Fruit fly (Drosophila melanogaster) whole organism, prepupa: Measurements from ENCODE around the gene Gr10a.

Experiments
- Blimp-1 ChIP-seq: fragments of 200-800 bp; sonication (Bioruptor generic); optimal IDR thresholded peaks from 3 replicates; lab custom pipeline; 2017; ENCODE audit warnings: missing biosample characterization, missing genetic modification characterization, mild to moderate bottlenecking, moderate library complexity, missing genetic modification reagents
- CG10631 ChIP-seq: fragments of 200-800 bp; sonication (Bioruptor generic); optimal IDR thresholded peaks from 2 replicates; lab custom pipeline; 2016; ENCODE audit warnings: missing biosample characterization, missing genetic modification characterization
- CG10669 ChIP-seq: fragments of 200-800 bp; sonication (Bioruptor generic); optimal IDR thresholded peaks from 3 replicates; lab custom pipeline; 2018; ENCODE audit warnings: missing biosample characterization, mild to moderate bottlenecking, missing genetic modification characterization, moderate library complexity
- CG11294 ChIP-seq: fragments of 200-800 bp; sonication (Bioruptor generic); IDR thresholded peaks from 2 replicates; pipeline ENCODE4 v1.3.6; 2022; ENCODE audit warnings: missing biosample characterization, missing genetic modification characterization
- CG11762 ChIP-seq: fragments of 200-800 bp; sonication (Bioruptor generic); optimal IDR thresholded peaks from 3 replicates; lab custom pipeline; 2016; ENCODE audit warnings: missing biosample characterization, missing genetic modification characterization; ENCODE audit not compliant: insufficient read depth
- CG15336 ChIP-seq: fragments of 200-800 bp; sonication (Bioruptor generic); IDR thresholded peaks from 2 replicates; pipeline ENCODE4 v1.3.6; 2022; ENCODE audit warnings: missing biosample characterization, missing genetic modification characterization
- CG1621 ChIP-seq: fragments of 200-800 bp; sonication (Bioruptor generic); optimal IDR thresholded peaks from 3 replicates; lab custom pipeline; 2018; ENCODE audit warnings: missing biosample characterization, mild to moderate bottlenecking, missing genetic modification characterization
- CG16779 ChIP-seq: fragments of 200-800 bp; sonication (Bioruptor generic); optimal IDR thresholded peaks from 3 replicates; lab custom pipeline; 2017; ENCODE audit warnings: missing biosample characterization, mild to moderate bottlenecking, missing genetic modification characterization
- CG3032 ChIP-seq: fragments of 200-800 bp; optimal IDR thresholded peaks from 2 replicates; lab custom pipeline; 2019; ENCODE audit warnings: missing biosample characterization, mild to moderate bottlenecking, missing genetic modification characterization, moderate library complexity
- CG31627 ChIP-seq: fragments of 200-800 bp; sonication (Bioruptor generic); optimal IDR thresholded peaks from 3 replicates; lab custom pipeline; 2016; ENCODE audit warnings: missing biosample characterization, missing genetic modification characterization
- CG32006 ChIP-seq: fragments of 200-800 bp; sonication (Bioruptor generic); optimal IDR thresholded peaks from 3 replicates; lab custom pipeline; 2017; ENCODE audit warnings: missing biosample characterization, mild to moderate bottlenecking, missing genetic modification characterization
- CG34406 ChIP-seq: fragments of 200-800 bp; sonication (Bioruptor generic); optimal IDR thresholded peaks from 3 replicates; lab custom pipeline; 2016; ENCODE audit warnings: missing biosample characterization, missing genetic modification characterization
- CG6276 ChIP-seq: fragments of 200-800 bp; sonication (Bioruptor generic); optimal IDR thresholded peaks from 2 replicates; lab custom pipeline; 2017; ENCODE audit warnings: missing biosample characterization, mild to moderate bottlenecking, missing genetic modification characterization
- CG6792 ChIP-seq: fragments of 200-800 bp; sonication (Bioruptor generic); optimal IDR thresholded peaks from 3 replicates; lab custom pipeline; 2016; ENCODE audit warnings: missing biosample characterization, missing genetic modification characterization
- CG6854 ChIP-seq: fragments of 200-800 bp; sonication (Bioruptor generic); optimal IDR thresholded peaks from 2 replicates; lab custom pipeline; 2017; ENCODE audit warnings: missing biosample characterization, mild to moderate bottlenecking, missing genetic modification characterization
- CG8119 ChIP-seq: fragments of 200-800 bp; sonication (Bioruptor generic); IDR thresholded peaks from 3 replicates; pipeline ENCODE4 v1.3.6; 2022; ENCODE audit warnings: missing biosample characterization, missing genetic modification characterization
- CG8319 ChIP-seq: fragments of 200-800 bp; sonication (Bioruptor generic); optimal IDR thresholded peaks from 3 replicates; lab custom pipeline; 2016; ENCODE audit warnings: missing biosample characterization, missing genetic modification characterization
- CG8632 ChIP-seq: fragments of 200-800 bp; sonication (Bioruptor generic); optimal IDR thresholded peaks from 3 replicates; lab custom pipeline; 2016; ENCODE audit warnings: missing biosample characterization, missing genetic modification characterization
- Eip75B ChIP-seq: fragments of 200-800 bp; sonication (Bioruptor generic); optimal IDR thresholded peaks from 3 replicates; lab custom pipeline; 2016; ENCODE audit warnings: missing biosample characterization, missing genetic modification characterization
- Eip78C ChIP-seq: fragments of 200-800 bp; sonication (Bioruptor generic); peaks from one replicate; lab custom pipeline; 2016; ENCODE audit warnings: missing biosample characterization, missing genetic modification characterization
- Eip93F ChIP-seq: fragments of 200-800 bp; sonication (Bioruptor generic); optimal IDR thresholded peaks from 2 replicates; lab custom pipeline; 2016; ENCODE audit warnings: missing biosample characterization, mild to moderate bottlenecking, missing genetic modification characterization
- Ets96B ChIP-seq: fragments of 200-800 bp; optimal IDR thresholded peaks from 2 replicates; lab custom pipeline; 2019; ENCODE audit warnings: missing biosample characterization, mild to moderate bottlenecking, missing genetic modification characterization, moderate library complexity
- Hr38 ChIP-seq: sonication (Bioruptor generic); optimal IDR thresholded peaks from 2 replicates; lab custom pipeline; 2016; ENCODE audit warnings: missing biosample characterization, missing genetic modification characterization
- Hr39 ChIP-seq: fragments of 200-800 bp; sonication (Bioruptor generic); optimal IDR thresholded peaks from 2 replicates; lab custom pipeline; 2016; ENCODE audit warnings: missing biosample characterization, missing genetic modification characterization
- Hr4 ChIP-seq: fragments of 200-800 bp; sonication (Bioruptor generic); optimal IDR thresholded peaks from 3 replicates; lab custom pipeline; 2016; ENCODE audit warnings: missing biosample characterization, missing genetic modification characterization
- OdsH ChIP-seq: fragments of 200-800 bp; sonication (Bioruptor generic); optimal IDR thresholded peaks from 3 replicates; lab custom pipeline; 2016; ENCODE audit warnings: missing biosample characterization, missing genetic modification characterization
- Smox ChIP-seq: fragments of 200-800 bp; sonication (Bioruptor generic); optimal IDR thresholded peaks from 3 replicates; lab custom pipeline; 2016; ENCODE audit warnings: missing biosample characterization, missing genetic modification characterization
- Sox102F ChIP-seq: fragments of 200-800 bp; sonication (Bioruptor generic); optimal IDR thresholded peaks from 2 replicates; lab custom pipeline; 2016; ENCODE audit warnings: missing biosample characterization, mild to moderate bottlenecking, missing genetic modification characterization
- Sox14 ChIP-seq: fragments of 200-800 bp; sonication (Bioruptor generic); optimal IDR thresholded peaks from 3 replicates; lab custom pipeline; 2016; ENCODE audit warnings: missing biosample characterization, missing genetic modification characterization
- Sox15 ChIP-seq: fragments of 200-800 bp; sonication (Bioruptor generic); optimal IDR thresholded peaks from 3 replicates; lab custom pipeline; 2016; ENCODE audit warnings: missing biosample characterization, missing genetic modification characterization
- acj6 ChIP-seq: fragments of 200-800 bp; sonication (Bioruptor generic); optimal IDR thresholded peaks from 3 replicates; lab custom pipeline; 2016; ENCODE audit warnings: missing biosample characterization, missing genetic modification characterization
- cyc ChIP-seq: fragments of 200-800 bp; sonication (Bioruptor generic); optimal IDR thresholded peaks from 3 replicates; lab custom pipeline; 2016; ENCODE audit warnings: missing biosample characterization, missing genetic modification characterization
- dac ChIP-seq: fragments of 200-800 bp; sonication (Bioruptor generic); optimal IDR thresholded peaks from 2 replicates; lab custom pipeline; 2017; ENCODE audit warnings: missing biosample characterization, mild to moderate bottlenecking, missing genetic modification characterization
- dsx ChIP-seq: fragments of 200-800 bp; optimal IDR thresholded peaks from 3 replicates; lab custom pipeline; 2019; ENCODE audit warnings: missing biosample characterization, mild to moderate bottlenecking, missing genetic modification characterization, moderate library complexity; ENCODE audit not compliant: poor library complexity, severe bottlenecking
- eg ChIP-seq: fragments of 200-800 bp; sonication (Bioruptor generic); IDR thresholded peaks from 3 replicates; pipeline ENCODE4 v1.3.6; 2022; ENCODE audit warnings: missing biosample characterization, missing genetic modification characterization
- esn ChIP-seq: fragments of 200-800 bp; sonication (Bioruptor generic); optimal IDR thresholded peaks from 2 replicates; lab custom pipeline; 2016; ENCODE audit warnings: missing biosample characterization, mild to moderate bottlenecking, missing genetic modification characterization, moderate library complexity
- fd59A ChIP-seq: fragments of 200-800 bp; sonication (Bioruptor generic); optimal IDR thresholded peaks from 2 replicates; lab custom pipeline; 2017; ENCODE audit warnings: missing biosample characterization, mild to moderate bottlenecking, missing genetic modification characterization, missing genetic modification reagents
- fd85E ChIP-seq: fragments of 200-800 bp; sonication (Bioruptor generic); optimal IDR thresholded peaks from 3 replicates; lab custom pipeline; 2016; ENCODE audit warnings: missing biosample characterization, missing genetic modification characterization
- fkh ChIP-seq: fragments of 200-800 bp; sonication (Bioruptor generic); optimal IDR thresholded peaks from 3 replicates; lab custom pipeline; 2017; ENCODE audit warnings: missing biosample characterization, mild to moderate bottlenecking, missing genetic modification characterization, moderate library complexity
- net ChIP-seq: fragments of 200-800 bp; sonication (Bioruptor generic); optimal IDR thresholded peaks from 3 replicates; lab custom pipeline; 2016; ENCODE audit warnings: missing biosample characterization, missing genetic modification characterization
- pdm3 ChIP-seq: fragments of 200-800 bp; sonication (Bioruptor generic); optimal IDR thresholded peaks from 3 replicates; lab custom pipeline; 2016; ENCODE audit warnings: missing biosample characterization, missing genetic modification characterization
- spab ChIP-seq: fragments of 200-800 bp; sonication (Bioruptor generic); optimal IDR thresholded peaks from 2 replicates; lab custom pipeline; 2017; ENCODE audit warnings: missing biosample characterization, mild to moderate bottlenecking, missing genetic modification characterization, missing genetic modification reagents
- ss ChIP-seq, 2 experiments: fragments of 200-800 bp; sonication (Bioruptor generic); optimal IDR thresholded peaks; 2 replicates in 1 of 2; 3 replicates in 1 of 2; lab custom pipeline; 2017 to 2018; ENCODE audit warnings: mild to moderate bottlenecking in 2 of 2, missing biosample characterization in 2 of 2, missing genetic modification characterization in 2 of 2, moderate library complexity in 1 of 2
- svp ChIP-seq: fragments of 200-800 bp; sonication (Bioruptor generic); peaks from one replicate; lab custom pipeline; 2016; ENCODE audit warnings: missing biosample characterization, missing genetic modification characterization
- topi ChIP-seq: fragments of 200-800 bp; sonication (Bioruptor generic); optimal IDR thresholded peaks from 3 replicates; lab custom pipeline; 2016; ENCODE audit warnings: missing biosample characterization, missing genetic modification characterization
- vri ChIP-seq: fragments of 200-800 bp; sonication (Bioruptor generic); optimal IDR thresholded peaks from 3 replicates; lab custom pipeline; 2016; ENCODE audit warnings: missing biosample characterization, mild to moderate bottlenecking, missing genetic modification characterization

The Gr10a gene

dm6 chrX:11454189-11454882 lies 37.1 kb upstream of the Gr10a start, which contains the start of the genes Evi5 and HP5 (continued):
- TF ChIP-seq CG32006 (GFP tag; lab: Kevin White, UChicago), result no peak

DNA sequence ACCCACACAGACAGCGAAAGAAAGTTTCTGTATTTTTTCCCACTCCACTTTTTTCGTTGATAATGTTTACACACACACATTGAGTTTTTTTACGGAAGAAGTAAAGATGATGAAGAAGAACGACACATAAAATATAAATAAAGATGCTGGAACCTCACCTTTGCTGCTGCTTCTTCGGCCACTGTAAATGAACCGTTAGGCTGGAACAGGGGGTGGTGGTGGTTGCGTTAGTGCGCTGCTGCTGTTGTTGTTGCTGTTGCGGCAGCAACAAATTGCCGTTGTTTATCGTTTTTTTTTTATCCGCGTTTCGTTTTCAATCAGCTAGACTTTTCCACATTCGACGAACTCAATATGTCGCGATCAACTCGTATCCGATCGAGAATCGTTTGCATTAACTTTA lies 36.4 kb upstream of the Gr10a start:
- TF ChIP-seq CG6792 (GFP tag; lab: Kevin White, UChicago) (no peak), CG10669 (GFP tag; lab: Kevin White, UChicago) (no peak), CG15336 (GFP tag; lab: Robert Waterston, UW) (no peak), Sox102F (GFP tag; lab: Kevin White, UChicago) (no peak), esn (GFP tag; lab: Kevin White, UChicago) (no peak), Eip93F (GFP tag; lab: Kevin White, UChicago) (no peak)

DNA sequence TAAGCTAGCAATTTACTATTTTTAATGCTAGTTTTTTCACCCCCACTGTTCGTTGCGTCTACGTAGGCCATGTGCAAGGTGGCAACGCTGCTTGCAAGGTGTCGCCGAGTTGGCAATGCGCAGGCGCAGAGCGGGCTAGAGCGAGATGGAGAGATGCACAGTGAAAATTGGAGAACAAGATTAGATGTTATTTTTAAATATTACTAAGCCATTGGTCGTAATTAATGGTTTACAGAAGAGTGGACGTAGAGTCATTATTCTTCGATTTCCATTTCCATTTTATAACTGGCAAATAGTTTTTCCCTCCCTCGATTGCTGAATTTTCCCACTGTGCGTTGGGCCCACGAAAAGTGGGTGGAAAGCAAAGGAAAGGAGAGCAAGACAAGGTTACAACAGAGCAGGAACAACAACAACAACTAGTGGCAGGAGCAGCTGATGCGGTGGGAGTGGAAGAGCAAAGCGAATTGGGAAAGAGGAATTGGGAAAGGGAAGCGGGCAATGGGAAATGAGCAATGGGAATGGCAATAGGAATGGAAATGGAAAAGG lies 35.7 kb upstream of the Gr10a start:
- peak; percentile 74 for TF ChIP-seq CG6792 (GFP tag; lab: Kevin White, UChicago)
- TF ChIP-seq OdsH (GFP tag; lab: Kevin White, UChicago), result peak; percentile 77
- peak; percentile 41 for TF ChIP-seq Sox15
- peak; percentile 88 for TF ChIP-seq net (GFP tag; lab: Kevin White, UChicago)
- TF ChIP-seq topi, result peak; percentile 80
- TF ChIP-seq eg (GFP tag; lab: Robert Waterston, UW), result peak; percentile 96
- TF ChIP-seq fd85E (GFP tag; lab: Kevin White, UChicago), result peak; percentile 56
- TF ChIP-seq Eip78C, result peak; percentile 94
- peak; percentile 85 for TF ChIP-seq dsx (GFP tag; lab: Kevin White, UChicago)
- peak; percentile 71 for TF ChIP-seq CG34406
- peak; percentile 78 for TF ChIP-seq CG3032 (tag; lab: Kevin White, UChicago)
- TF ChIP-seq Sox14 (GFP tag; lab: Kevin White, UChicago), result peak; percentile 83
- peak; percentile 91 for TF ChIP-seq CG32006 (GFP tag; lab: Kevin White, UChicago)
- TF ChIP-seq Smox, result peak; percentile 69
- TF ChIP-seq Hr4 (GFP tag; lab: Kevin White, UChicago), result peak; percentile 94
- peak; percentile 68 to 77 for TF ChIP-seq ss (GFP tag; optimal IDR thresholded peaks at IDR 0.05; lab: Kevin White, UChicago)
- TF ChIP-seq dac (GFP tag; lab: Kevin White, UChicago), result peak; percentile 88
- TF ChIP-seq cyc (GFP tag; lab: Kevin White, UChicago), result peak; percentile 70
- peak; percentile 68 for TF ChIP-seq Hr39 (GFP tag; lab: Kevin White, UChicago)
- TF ChIP-seq CG11762 (GFP tag; lab: Kevin White, UChicago), result peak; percentile 74
- TF ChIP-seq vri, result peak; percentile 57
- TF ChIP-seq CG6276 (GFP tag; lab: Kevin White, UChicago), result peak; percentile 84
- TF ChIP-seq CG8632 (GFP tag; lab: Kevin White, UChicago), result peak; percentile 75
- no peak for TF ChIP-seq fkh (GFP tag; lab: Kevin White, UChicago)
- TF ChIP-seq Ets96B (tag; lab: Kevin White, UChicago), result peak; percentile 81
- peak; percentile 87 for TF ChIP-seq acj6 (GFP tag; lab: Kevin White, UChicago)
- TF ChIP-seq svp (GFP tag; lab: Kevin White, UChicago), result peak; percentile 86
- peak; percentile 84 for TF ChIP-seq CG10631
- no peak for TF ChIP-seq CG6854
- peak; percentile 88 for TF ChIP-seq Eip75B (GFP tag; lab: Kevin White, UChicago)
- peak; percentile 62 for TF ChIP-seq CG8319 (GFP tag; lab: Kevin White, UChicago)
- TF ChIP-seq CG11294, result peak; percentile 80
- peak; percentile 74 for TF ChIP-seq spab
- peak; percentile 80 for TF ChIP-seq CG1621 (tag; lab: Kevin White, UChicago)
- TF ChIP-seq fd59A, result peak; percentile 63
- peak; percentile 92 for TF ChIP-seq CG8119 (GFP tag; lab: Robert Waterston, UW)
- TF ChIP-seq Blimp-1, result no peak
- TF ChIP-seq Sox102F (GFP tag; lab: Kevin White, UChicago), result peak; percentile 66
- TF ChIP-seq Hr38 (GFP tag; lab: Kevin White, UChicago), result no peak
- TF ChIP-seq pdm3 (GFP tag; lab: Kevin White, UChicago), result peak; percentile 88
- TF ChIP-seq CG16779 (tag; lab: Kevin White, UChicago), result peak; percentile 82
- TF ChIP-seq CG31627 (GFP tag; lab: Kevin White, UChicago), result peak; percentile 62
